Fruit fly (Drosophila melanogaster) whole organism, embryonic: ENCODE measurements around the gene prt.

Source experiments
- CG10209 ChIP-seq: fragments of 200-800 bp; sonication (Bioruptor generic); optimal IDR thresholded peaks from 3 replicates; lab custom pipeline; 2017; ENCODE audit warnings: missing biosample characterization, mild to moderate bottlenecking, missing genetic modification characterization, missing genetic modification reagents
- CG10462 ChIP-seq: fragments of 200-800 bp; sonication (Bioruptor generic); optimal IDR thresholded peaks from 2 replicates; lab custom pipeline; 2016; ENCODE audit warnings: missing biosample characterization, missing genetic modification characterization
- CG11085 ChIP-seq: fragments of 200-800 bp; sonication (Bioruptor generic); IDR thresholded peaks from 2 replicates; pipeline ENCODE4 v1.3.6; 2022; ENCODE audit warnings: missing biosample characterization, missing genetic modification characterization
- CG11723 ChIP-seq: fragments of 200-800 bp; sonication (Bioruptor generic); optimal IDR thresholded peaks from 2 replicates; lab custom pipeline; 2017; ENCODE audit warnings: missing biosample characterization, mild to moderate bottlenecking, missing genetic modification characterization
- CG12942 ChIP-seq: fragments of 200-800 bp; sonication (Bioruptor generic); optimal IDR thresholded peaks from 3 replicates; lab custom pipeline; 2016; ENCODE audit warnings: missing biosample characterization, missing genetic modification characterization
- CG1647 ChIP-seq: fragments of 200-800 bp; sonication (Bioruptor generic); optimal IDR thresholded peaks from 3 replicates; lab custom pipeline; 2016; ENCODE audit warnings: missing biosample characterization, missing genetic modification characterization
- CG2120 ChIP-seq: fragments of 200-800 bp; sonication (Bioruptor generic); optimal IDR thresholded peaks from 3 replicates; lab custom pipeline; 2016; ENCODE audit warnings: missing biosample characterization, missing genetic modification characterization
- CG2202 ChIP-seq: fragments of 200-800 bp; sonication (Bioruptor generic); optimal IDR thresholded peaks from 2 replicates; lab custom pipeline; 2018; ENCODE audit warnings: missing biosample characterization, mild to moderate bottlenecking, missing genetic modification characterization
- CG2678 ChIP-seq: fragments of 200-800 bp; sonication (Bioruptor generic); optimal IDR thresholded peaks from 3 replicates; lab custom pipeline; 2019; ENCODE audit warnings: missing biosample characterization, mild to moderate bottlenecking, missing genetic modification characterization, moderate library complexity
- CG2875 ChIP-seq: fragments of 200-800 bp; sonication (Bioruptor generic); optimal IDR thresholded peaks from 2 replicates; lab custom pipeline; 2017; ENCODE audit warnings: missing biosample characterization, mild to moderate bottlenecking, missing genetic modification characterization, missing genetic modification reagents
- CG3995 ChIP-seq: fragments of 200-800 bp; sonication (Bioruptor generic); optimal IDR thresholded peaks from 3 replicates; lab custom pipeline; 2016; ENCODE audit warnings: missing biosample characterization, missing genetic modification characterization
- CG4730 ChIP-seq: fragments of 200-800 bp; sonication (Bioruptor generic); IDR thresholded peaks from 2 replicates; pipeline ENCODE4 v1.3.6; 2022; ENCODE audit warnings: missing biosample characterization, missing genetic modification characterization
- CG5245 ChIP-seq: fragments of 200-800 bp; sonication (Bioruptor generic); optimal IDR thresholded peaks from 3 replicates; lab custom pipeline; 2016; ENCODE audit warnings: missing biosample characterization, missing genetic modification characterization
- CG6683 ChIP-seq: fragments of 200-800 bp; sonication (Bioruptor generic); optimal IDR thresholded peaks from 2 replicates; lab custom pipeline; 2017; ENCODE audit warnings: missing biosample characterization, mild to moderate bottlenecking, missing genetic modification characterization, missing genetic modification reagents
- CG6689 ChIP-seq: fragments of 200-800 bp; sonication (Bioruptor generic); IDR thresholded peaks from 2 replicates; pipeline ENCODE4 v1.3.6; 2022; ENCODE audit warnings: missing biosample characterization, missing genetic modification characterization
- CG9437 ChIP-seq: fragments of 200-800 bp; sonication (Bioruptor generic); optimal IDR thresholded peaks from 2 replicates; lab custom pipeline; 2018; ENCODE audit warnings: missing biosample characterization, mild to moderate bottlenecking, missing genetic modification characterization
- CTCF ChIP-seq: fragments of 200-800 bp; sonication (Bioruptor generic); optimal IDR thresholded peaks from 2 replicates; lab custom pipeline; 2017; ENCODE audit warnings: missing biosample characterization, mild to moderate bottlenecking, missing genetic modification characterization, moderate library complexity
- CkIIα-i1 ChIP-seq: fragments of 200-800 bp; sonication (Bioruptor generic); IDR thresholded peaks from 2 replicates; pipeline ENCODE4 v1.3.6; 2022; ENCODE audit warnings: missing biosample characterization, missing genetic modification characterization
- Ets65A ChIP-seq: fragments of 200-800 bp; sonication (Bioruptor generic); peaks from one replicate; lab custom pipeline; 2016; ENCODE audit warnings: missing biosample characterization, missing genetic modification characterization
- HmgZ ChIP-seq: fragments of 200-800 bp; sonication (Bioruptor generic); optimal IDR thresholded peaks from 2 replicates; lab custom pipeline; 2018; ENCODE audit warnings: missing biosample characterization, mild to moderate bottlenecking, missing genetic modification characterization
- Hr3 ChIP-seq: fragments of 200-800 bp; sonication (Bioruptor generic); optimal IDR thresholded peaks from 3 replicates; lab custom pipeline; 2016; ENCODE audit warnings: missing biosample characterization, missing genetic modification characterization
- Hr78 ChIP-seq, 2 experiments: fragments of 200-800 bp in 1 of 2; fragments of >200 bp in 1 of 2; sonication (Bioruptor generic) in 1 of 2; optimal IDR thresholded peaks; 2 replicates each; lab custom pipeline; 2017 to 2019; ENCODE audit warnings: missing biosample characterization in 2 of 2, missing genetic modification characterization in 2 of 2, mild to moderate bottlenecking in 1 of 2, moderate library complexity in 1 of 2
- MBD-R2 ChIP-seq: fragments of 200-800 bp; sonication (Bioruptor generic); IDR thresholded peaks from 2 replicates; pipeline ENCODE4 v1.3.6; 2022; ENCODE audit warnings: missing biosample characterization, missing genetic modification characterization
- Mad ChIP-seq: fragments of 200-800 bp; sonication (Bioruptor generic); optimal IDR thresholded peaks from 2 replicates; lab custom pipeline; 2016; ENCODE audit warnings: missing biosample characterization, missing genetic modification characterization
- Meics ChIP-seq: fragments of 200-800 bp; sonication (Bioruptor generic); optimal IDR thresholded peaks from 2 replicates; lab custom pipeline; 2017; ENCODE audit warnings: missing biosample characterization, mild to moderate bottlenecking, missing genetic modification characterization
- Nf-YA ChIP-seq: fragments of 200-800 bp; sonication (Bioruptor generic); IDR thresholded peaks from 2 replicates; pipeline ENCODE4 v1.3.6; 2022; ENCODE audit warnings: missing biosample characterization, missing genetic modification characterization
- NfI ChIP-seq: fragments of 200-800 bp; sonication (Bioruptor generic); optimal IDR thresholded peaks from 3 replicates; lab custom pipeline; 2018; ENCODE audit warnings: missing biosample characterization, mild to moderate bottlenecking, missing genetic modification characterization, moderate library complexity
- Sin3A ChIP-seq: fragments of >200 bp; optimal IDR thresholded peaks from 2 replicates; lab custom pipeline; 2018
- Six4 ChIP-seq: fragments of 200-800 bp; sonication (Bioruptor generic); optimal IDR thresholded peaks from 2 replicates; lab custom pipeline; 2016; ENCODE audit warnings: missing biosample characterization, missing genetic modification characterization
- Sox102F ChIP-seq: fragments of 200-800 bp; sonication (Bioruptor generic); optimal IDR thresholded peaks from 2 replicates; lab custom pipeline; 2018; ENCODE audit warnings: missing biosample characterization, mild to moderate bottlenecking, missing genetic modification characterization, moderate library complexity
- Stat92E ChIP-seq, 3 experiments: fragments of >200 bp in 2 of 3; fragments of 200-800 bp in 1 of 3; sonication (Bioruptor generic) in 1 of 3; optimal IDR thresholded peaks; 2 replicates each; lab custom pipeline; 2017 to 2019; ENCODE audit warnings: missing biosample characterization in 3 of 3, missing genetic modification characterization in 3 of 3, mild to moderate bottlenecking in 1 of 3, moderate library complexity in 1 of 3
- abd-A ChIP-seq: fragments of 200-800 bp; sonication (Bioruptor generic); optimal IDR thresholded peaks from 3 replicates; lab custom pipeline; 2019; ENCODE audit warnings: missing biosample characterization, mild to moderate bottlenecking, missing genetic modification characterization, moderate library complexity
- br ChIP-seq: fragments of >200 bp; optimal IDR thresholded peaks from 2 replicates; lab custom pipeline; 2017
- cad ChIP-seq: fragments of >200 bp; optimal IDR thresholded peaks from 2 replicates; lab custom pipeline; 2017; ENCODE audit warnings: missing biosample characterization, missing genetic modification characterization
- ci ChIP-seq: fragments of 200-800 bp; sonication (Bioruptor generic); IDR thresholded peaks from 3 replicates; pipeline ENCODE4 v1.3.6; 2022; ENCODE audit warnings: missing biosample characterization, missing genetic modification characterization
- crc ChIP-seq: fragments of 200-800 bp; sonication (Bioruptor generic); optimal IDR thresholded peaks from 2 replicates; lab custom pipeline; 2016; ENCODE audit warnings: missing biosample characterization, missing genetic modification characterization
- dpn ChIP-seq, 2 experiments: fragments of 200-800 bp; sonication (Bioruptor generic); optimal IDR thresholded peaks; 3 replicates each; lab custom pipeline; 2016; ENCODE audit warnings: missing biosample characterization in 2 of 2, missing genetic modification characterization in 2 of 2
- esg ChIP-seq: fragments of 200-800 bp; sonication (Bioruptor generic); conservative IDR thresholded peaks from 2 replicates; pipeline ENCODE4 v1.3.6; 2022; ENCODE audit warnings: missing biosample characterization, missing genetic modification characterization
- fru ChIP-seq: fragments of >200 bp; optimal IDR thresholded peaks from 2 replicates; lab custom pipeline; 2017
- gsb ChIP-seq: fragments of 200-800 bp; sonication (Bioruptor generic); IDR thresholded peaks from 2 replicates; pipeline ENCODE4 v1.3.6; 2022; ENCODE audit warnings: missing biosample characterization, missing genetic modification characterization
- her ChIP-seq: fragments of 200-800 bp; sonication (Bioruptor generic); optimal IDR thresholded peaks from 2 replicates; lab custom pipeline; 2016; ENCODE audit warnings: missing biosample characterization, missing genetic modification characterization
- nmo ChIP-seq: fragments of 200-800 bp; sonication (Bioruptor generic); optimal IDR thresholded peaks from 2 replicates; lab custom pipeline; 2018; ENCODE audit warnings: missing biosample characterization, mild to moderate bottlenecking, missing genetic modification characterization, moderate library complexity
- pnt ChIP-seq: fragments of 200-800 bp; sonication (Bioruptor generic); optimal IDR thresholded peaks from 3 replicates; lab custom pipeline; 2016; ENCODE audit warnings: missing biosample characterization, missing genetic modification characterization
- pum ChIP-seq: fragments of 200-800 bp; sonication (Bioruptor generic); optimal IDR thresholded peaks from 2 replicates; lab custom pipeline; 2016; ENCODE audit warnings: missing biosample characterization, missing genetic modification characterization
- slp2 ChIP-seq: fragments of 200-800 bp; sonication (Bioruptor generic); optimal IDR thresholded peaks from 2 replicates; lab custom pipeline; 2016; ENCODE audit warnings: missing biosample characterization, missing genetic modification characterization
- so ChIP-seq: fragments of 200-800 bp; sonication (Bioruptor generic); IDR thresholded peaks from 3 replicates; pipeline ENCODE4 v1.3.6; 2022; ENCODE audit warnings: missing biosample characterization, missing genetic modification characterization
- stc ChIP-seq: fragments of 200-800 bp; sonication (Bioruptor generic); IDR thresholded peaks from 2 replicates; pipeline ENCODE4 v1.3.6; 2022; ENCODE audit warnings: missing biosample characterization, missing genetic modification characterization
- sug ChIP-seq: fragments of 200-800 bp; optimal IDR thresholded peaks from 2 replicates; lab custom pipeline; 2019; ENCODE audit warnings: missing biosample characterization, mild to moderate bottlenecking, missing genetic modification characterization, moderate library complexity
- tin ChIP-seq: fragments of 200-800 bp; sonication (Bioruptor generic); optimal IDR thresholded peaks from 3 replicates; lab custom pipeline; 2016; ENCODE audit warnings: missing biosample characterization, missing genetic modification characterization
- trem ChIP-seq: fragments of 200-800 bp; optimal IDR thresholded peaks from 3 replicates; lab custom pipeline; 2019; ENCODE audit warnings: missing biosample characterization, mild to moderate bottlenecking, missing genetic modification characterization, moderate library complexity
- twi ChIP-seq: fragments of 200-800 bp; optimal IDR thresholded peaks from 2 replicates; lab custom pipeline; 2019; ENCODE audit warnings: missing biosample characterization, mild to moderate bottlenecking, missing genetic modification characterization, moderate library complexity

Gene prt

dm6 chr3R:23678349-23679193 lies 20.3 kb downstream of the prt start, which contains the start of gene GILT2 (continued):
- TF ChIP-seq CG11085 = peak; percentile 72
- TF ChIP-seq Nf-YA (GFP tag; lab: Robert Waterston, UW) = peak; percentile 84
- TF ChIP-seq pum = peak; percentile 39
- TF ChIP-seq CG6689 = peak; percentile 93
- peak; percentile 96 for TF ChIP-seq CG2678 (tag; lab: Kevin White, UChicago)
- peak; percentile 88 for TF ChIP-seq CG4730 (GFP tag; lab: Robert Waterston, UW)
- TF ChIP-seq CG9437 = peak; percentile 80
- peak; percentile 90 for TF ChIP-seq CG11723 (GFP tag; lab: Kevin White, UChicago)
- TF ChIP-seq Six4 (GFP tag; lab: Kevin White, UChicago) = peak; percentile 83
- peak; percentile 45; the same call in 1 of the 2 replicates for TF ChIP-seq CkIIα-i1 (GFP tag; lab: Robert Waterston, UW)
- peak; percentile 64 to 88 for TF ChIP-seq dpn (GFP tag; optimal IDR thresholded peaks at IDR 0.05; lab: Kevin White, UChicago)
- TF ChIP-seq twi = peak; percentile 76
- peak; percentile 89 for TF ChIP-seq Hr3 (GFP tag; lab: Kevin White, UChicago)
- TF ChIP-seq gsb (GFP tag; lab: Robert Waterston, UW) = peak; percentile 83
- TF ChIP-seq Sin3A (lab: Kevin White, UChicago) = no peak
- peak; percentile 95 for TF ChIP-seq Meics
- TF ChIP-seq CG3995 (GFP tag; lab: Kevin White, UChicago) = peak; percentile 42
- no peak for TF ChIP-seq her (GFP tag; lab: Kevin White, UChicago)
- peak; percentile 89 for TF ChIP-seq CG5245 (GFP tag; lab: Kevin White, UChicago)
- TF ChIP-seq CG10462 (GFP tag; lab: Kevin White, UChicago) = peak; percentile 77
- no peak for TF ChIP-seq fru (lab: Kevin White, UChicago)
- TF ChIP-seq so (GFP tag; lab: Robert Waterston, UW) = peak; percentile 92
- peak; percentile 95 for TF ChIP-seq Sox102F
- peak; percentile 88 for TF ChIP-seq sug (tag; lab: Kevin White, UChicago)
- TF ChIP-seq CG12942 (GFP tag; lab: Kevin White, UChicago) = peak; percentile 85
- TF ChIP-seq HmgZ = peak; percentile 81
- TF ChIP-seq CG2875 (GFP tag; lab: Kevin White, UChicago) = peak; percentile 82
- TF ChIP-seq trem (tag; lab: Kevin White, UChicago) = peak; percentile 73
- peak; percentile 89 for TF ChIP-seq CG2120 (GFP tag; lab: Kevin White, UChicago)
- TF ChIP-seq Mad (GFP tag; lab: Kevin White, UChicago) = peak; percentile 75
- TF ChIP-seq cad (GFP tag; lab: Kevin White, UChicago) = no peak
- peak in 1 of 2 experiments; percentile 71 for TF ChIP-seq Hr78 (GFP tag; optimal IDR thresholded peaks at IDR 0.05; lab: Kevin White, UChicago)
- TF ChIP-seq MBD-R2 (GFP tag; lab: Robert Waterston, UW) = peak; percentile 74
- TF ChIP-seq crc (GFP tag; lab: Kevin White, UChicago) = no peak
- peak; percentile 27 for TF ChIP-seq CTCF (GFP tag; lab: Kevin White, UChicago)
- peak; percentile 95 for TF ChIP-seq nmo (GFP tag; lab: Kevin White, UChicago)
- TF ChIP-seq ci (GFP tag; lab: Robert Waterston, UW) = peak; percentile 94
- peak; percentile 91 for TF ChIP-seq CG10209 (GFP tag; lab: Kevin White, UChicago)
- TF ChIP-seq Stat92E (GFP tag; optimal IDR thresholded peaks at IDR 0.05; lab: Kevin White, UChicago) = peak in 1 of 3 experiments; percentile 78
- no peak for TF ChIP-seq abd-A (tag; lab: Kevin White, UChicago)
- peak; percentile 89 for TF ChIP-seq esg (GFP tag; lab: Robert Waterston, UW)
- TF ChIP-seq tin (GFP tag; lab: Kevin White, UChicago) = peak; percentile 89
- no peak for TF ChIP-seq br (lab: Kevin White, UChicago)
- no peak for TF ChIP-seq slp2 (GFP tag; lab: Kevin White, UChicago)
- TF ChIP-seq CG6683 (GFP tag; lab: Kevin White, UChicago) = peak; percentile 88
- TF ChIP-seq stc (GFP tag; lab: Robert Waterston, UW) = peak; percentile 88
- TF ChIP-seq Ets65A (GFP tag; lab: Kevin White, UChicago) = peak; percentile 1
- TF ChIP-seq CG1647 (GFP tag; lab: Kevin White, UChicago) = peak; percentile 9
- TF ChIP-seq pnt (GFP tag; lab: Kevin White, UChicago) = peak; percentile 43
- TF ChIP-seq CG2202 = peak; percentile 85
- peak; percentile 90 for TF ChIP-seq NfI (GFP tag; lab: Kevin White, UChicago)
